Fruit fly (Drosophila melanogaster): ENCODE results near the gene mth.

Gene mth

DNA sequence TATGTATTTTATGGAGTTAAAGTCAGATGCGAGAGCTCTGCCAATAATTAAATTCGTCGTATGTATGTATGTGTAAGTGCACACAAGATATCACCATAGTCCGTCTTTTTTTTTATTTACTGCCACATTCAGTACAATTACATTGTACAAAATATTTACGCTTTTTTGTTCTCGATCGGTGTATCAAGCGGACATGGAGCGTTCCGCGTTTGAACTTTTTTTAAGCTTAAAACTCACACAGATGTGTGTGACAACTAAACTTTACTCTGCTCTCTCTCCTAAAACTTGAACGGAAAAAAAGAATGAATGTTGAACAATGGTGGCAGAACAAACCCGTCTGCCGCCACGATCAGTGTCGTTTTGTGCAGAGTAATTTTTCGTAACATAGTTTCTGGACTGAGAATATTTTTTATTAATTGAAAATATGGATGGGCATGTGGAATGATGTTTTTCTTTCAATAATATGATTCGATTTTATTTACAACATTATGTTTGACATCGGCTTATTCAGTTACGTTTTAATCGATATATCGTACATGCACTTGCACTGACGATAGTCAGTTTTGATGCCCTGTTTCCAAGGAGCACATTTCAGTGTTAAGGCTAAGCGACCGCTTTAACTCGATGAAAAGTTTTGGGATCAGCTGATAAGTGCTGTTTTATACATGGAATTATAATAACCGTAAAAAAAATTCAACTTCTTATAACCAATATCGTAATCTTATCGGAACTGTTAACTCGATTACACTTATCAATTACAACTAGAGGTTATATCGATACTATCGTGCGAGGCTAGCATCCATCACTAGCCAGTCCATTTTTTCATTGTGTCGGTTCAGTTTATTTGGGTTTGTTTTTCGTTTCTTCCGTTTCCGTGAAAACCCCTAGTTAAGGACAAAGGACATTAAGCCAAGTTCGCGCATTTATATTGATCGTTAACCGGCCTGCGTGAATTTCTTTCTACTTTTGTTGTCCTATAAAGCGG lies at the start of gene mth (continued):
- TF ChIP-seq NK7.1 (GFP tag; optimal IDR thresholded peaks at IDR 0.05) (no peak), CG6683 (GFP tag; optimal IDR thresholded peaks at IDR 0.05) (no peak), CG1602 (GFP tag; optimal IDR thresholded peaks at IDR 0.05) (peak; percentile 42), bowl (GFP tag; IDR thresholded peaks at IDR 0.05) (no peak), CG12219 (GFP tag; optimal IDR thresholded peaks at IDR 0.05) (no peak), Ptx1 (GFP tag; IDR thresholded peaks at IDR 0.05) (peak; percentile 49), Nf-YC (tag; optimal IDR thresholded peaks at IDR 0.05) (peak; percentile 24), Dip3 (GFP tag; optimal IDR thresholded peaks at IDR 0.05) (peak; percentile 57), schlank (tag; optimal IDR thresholded peaks at IDR 0.05) (no peak), CG2129 (GFP tag; IDR thresholded peaks at IDR 0.05; ENCODE audit: partially characterized antibody) (peak; percentile 98), E2f2 (GFP tag; IDR thresholded peaks at IDR 0.05) (0 out of 2 replicates have a peak, but pooled peaks have one; percentile 27), CG7963 (GFP tag; IDR thresholded peaks at IDR 0.05; ENCODE audit: partially characterized antibody) (peak; percentile 94), CG6765 (GFP tag; optimal IDR thresholded peaks at IDR 0.05) (no peak), sens-2 (GFP tag; IDR thresholded peaks at IDR 0.05) (no peak), Asciz (GFP tag; optimal IDR thresholded peaks at IDR 0.05) (no peak), BtbVII (GFP tag; optimal IDR thresholded peaks at IDR 0.05) (peak; percentile 11), CG2120 (GFP tag; optimal IDR thresholded peaks at IDR 0.05) (peak; percentile 66), CG8359 (GFP tag; optimal IDR thresholded peaks at IDR 0.05; ENCODE audit: borderline replicate concordance) (no peak), oc (tag; optimal IDR thresholded peaks at IDR 0.05) (no peak), CG13894 (tag; optimal IDR thresholded peaks at IDR 0.05) (peak; percentile 65), chm (GFP tag; IDR thresholded peaks at IDR 0.05) (0 out of 2 replicates have a peak, but pooled peaks have one; percentile 28), Side (GFP tag; optimal IDR thresholded peaks at IDR 0.05) (no peak), Gsc (GFP tag; IDR thresholded peaks at IDR 0.05) (no peak), lbe (GFP tag; optimal IDR thresholded peaks at IDR 0.05) (no peak), NfI (GFP tag; optimal IDR thresholded peaks at IDR 0.05) (peak; percentile 48), slou (GFP tag; optimal IDR thresholded peaks at IDR 0.05) (no peak), CG13123 (GFP tag; optimal IDR thresholded peaks at IDR 0.05) (peak; percentile 5), p53 (GFP tag; optimal IDR thresholded peaks at IDR 0.05) (peak; percentile 18), stc (GFP tag; IDR thresholded peaks at IDR 0.05) (peak; percentile 27; the same call in 1 of the 2 replicates), CG13424 (tag; optimal IDR thresholded peaks at IDR 0.05) (peak; percentile 37), chif (GFP tag; optimal IDR thresholded peaks at IDR 0.05) (peak in 1 of 2 experiments; percentile 15), CG16813 (GFP tag; IDR thresholded peaks at IDR 0.05; ENCODE audit: partially characterized antibody) (peak; percentile 99), pita (GFP tag; optimal IDR thresholded peaks at IDR 0.05) (no peak), CG33557 (GFP tag; optimal IDR thresholded peaks at IDR 0.05) (peak; percentile 51), Hand (GFP tag; optimal IDR thresholded peaks at IDR 0.05) (no peak), HmgZ (tag; optimal IDR thresholded peaks at IDR 0.05) (peak; percentile 30), CG14441 (GFP tag; IDR thresholded peaks at IDR 0.05) (peak; percentile 52; the same call in 1 of the 2 replicates), CG34224 (GFP tag; IDR thresholded peaks at IDR 0.05; ENCODE audit: partially characterized antibody) (peak; percentile 98), CG34422 (GFP tag; IDR thresholded peaks at IDR 0.05) (no peak), Sry-β (GFP tag; optimal IDR thresholded peaks at IDR 0.05) (no peak), Hr39 (optimal IDR thresholded peaks at IDR 0.05) (no peak), esg (GFP tag; conservative IDR thresholded peaks at IDR 0.05) (no peak), HLH3B (GFP tag; IDR thresholded peaks at IDR 0.05) (no peak), CG16863 (GFP tag; optimal IDR thresholded peaks at IDR 0.05) (no peak), caup (GFP tag; optimal IDR thresholded peaks at IDR 0.05; ENCODE audit: severe bottlenecking) (no peak), ase (GFP tag; IDR thresholded peaks at IDR 0.05) (0 out of 3 replicates have a peak, but pooled peaks have one; percentile 36), crol (GFP tag; IDR thresholded peaks at IDR 0.05) (no peak), CG2202 (tag; optimal IDR thresholded peaks at IDR 0.05) (no peak)
